Fruit fly (Drosophila melanogaster) whole organism, embryonic: ENCODE measurements around the gene Charon.
A peak's percentile ranks its signal among the peaks of the same experiment; 100 is the strongest.

Experiments used
- BtbVII ChIP-seq: fragments of 200-800 bp; sonication (Bioruptor generic); optimal IDR thresholded peaks from 3 replicates; lab custom pipeline; 2017; ENCODE audit warnings: missing biosample characterization, mild to moderate bottlenecking, missing genetic modification characterization
- CG10565 ChIP-seq: fragments of 200-800 bp; sonication (Bioruptor generic); optimal IDR thresholded peaks from 3 replicates; lab custom pipeline; 2016; ENCODE audit warnings: missing biosample characterization, mild to moderate bottlenecking, missing genetic modification characterization
- CG13624 ChIP-seq: fragments of 200-800 bp; sonication (Bioruptor generic); optimal IDR thresholded peaks from 2 replicates; lab custom pipeline; 2016; ENCODE audit warnings: missing biosample characterization, missing genetic modification characterization
- CG15011 ChIP-seq: fragments of 200-800 bp; sonication (Bioruptor generic); optimal IDR thresholded peaks from 3 replicates; lab custom pipeline; 2018; ENCODE audit warnings: missing biosample characterization, mild to moderate bottlenecking, missing genetic modification characterization
- CG15601 ChIP-seq: fragments of 200-800 bp; sonication (Bioruptor generic); optimal IDR thresholded peaks from 3 replicates; lab custom pipeline; 2019; ENCODE audit warnings: missing biosample characterization, mild to moderate bottlenecking, missing genetic modification characterization, moderate library complexity
- CG15696 ChIP-seq: fragments of 200-800 bp; sonication (Bioruptor generic); optimal IDR thresholded peaks from 2 replicates; lab custom pipeline; 2019; ENCODE audit warnings: missing biosample characterization, mild to moderate bottlenecking, missing genetic modification characterization, moderate library complexity
- CG16815 ChIP-seq: fragments of 200-800 bp; sonication (Bioruptor generic); optimal IDR thresholded peaks from 3 replicates; lab custom pipeline; 2017; ENCODE audit warnings: missing biosample characterization, mild to moderate bottlenecking, missing genetic modification characterization
- CG17385 ChIP-seq: fragments of 200-800 bp; sonication (Bioruptor generic); optimal IDR thresholded peaks from 3 replicates; lab custom pipeline; 2018; ENCODE audit warnings: missing biosample characterization, mild to moderate bottlenecking, missing genetic modification characterization
- CG17568 ChIP-seq: fragments of 200-800 bp; sonication (Bioruptor generic); optimal IDR thresholded peaks from 2 replicates; lab custom pipeline; 2018; ENCODE audit warnings: missing biosample characterization, mild to moderate bottlenecking, missing genetic modification characterization, moderate library complexity
- CG2875 ChIP-seq: fragments of 200-800 bp; sonication (Bioruptor generic); optimal IDR thresholded peaks from 2 replicates; lab custom pipeline; 2017; ENCODE audit warnings: missing biosample characterization, mild to moderate bottlenecking, missing genetic modification characterization, missing genetic modification reagents
- CG30403 ChIP-seq: fragments of 200-800 bp; sonication (Bioruptor generic); optimal IDR thresholded peaks from 3 replicates; lab custom pipeline; 2016; ENCODE audit warnings: missing biosample characterization, missing genetic modification characterization
- CG31388 ChIP-seq: fragments of 200-800 bp; sonication (Bioruptor generic); optimal IDR thresholded peaks from 2 replicates; lab custom pipeline; 2016; ENCODE audit warnings: missing biosample characterization, missing genetic modification characterization
- CG3163 ChIP-seq: fragments of 200-800 bp; sonication (Bioruptor generic); optimal IDR thresholded peaks from 3 replicates; lab custom pipeline; 2016; ENCODE audit warnings: missing biosample characterization, missing genetic modification characterization
- CG33557 ChIP-seq: fragments of 200-800 bp; sonication (Bioruptor generic); optimal IDR thresholded peaks from 2 replicates; lab custom pipeline; 2019; ENCODE audit warnings: missing biosample characterization, mild to moderate bottlenecking, missing genetic modification characterization, moderate library complexity
- CG5953 ChIP-seq: fragments of 200-800 bp; sonication (Bioruptor generic); IDR thresholded peaks from 2 replicates; pipeline ENCODE4 v1.3.6; 2022; ENCODE audit warnings: missing biosample characterization, missing genetic modification characterization
- CG6654 ChIP-seq: fragments of 200-800 bp; sonication (Bioruptor generic); optimal IDR thresholded peaks from 2 replicates; lab custom pipeline; 2017; ENCODE audit warnings: missing biosample characterization, mild to moderate bottlenecking, missing genetic modification characterization
- CG8388 ChIP-seq: fragments of 200-800 bp; sonication (Bioruptor generic); optimal IDR thresholded peaks from 2 replicates; lab custom pipeline; 2019; ENCODE audit warnings: missing biosample characterization, mild to moderate bottlenecking, missing genetic modification characterization, moderate library complexity
- CG9876 ChIP-seq: fragments of 200-800 bp; sonication (Bioruptor generic); optimal IDR thresholded peaks from 2 replicates; lab custom pipeline; 2016; ENCODE audit warnings: missing biosample characterization, missing genetic modification characterization
- Camta ChIP-seq: fragments of 200-800 bp; sonication (Bioruptor generic); optimal IDR thresholded peaks from 2 replicates; lab custom pipeline; 2016; ENCODE audit warnings: missing biosample characterization, missing genetic modification characterization
- CrebB ChIP-seq: fragments of 200-800 bp; sonication (Bioruptor generic); optimal IDR thresholded peaks from 3 replicates; lab custom pipeline; 2018; ENCODE audit warnings: missing biosample characterization, mild to moderate bottlenecking, missing genetic modification characterization
- Dbx ChIP-seq: fragments of 200-800 bp; sonication (Bioruptor generic); IDR thresholded peaks from 3 replicates; pipeline ENCODE4 v1.3.6; 2022; ENCODE audit warnings: missing biosample characterization, missing genetic modification characterization
- Dip3 ChIP-seq: fragments of 200-800 bp; sonication (Bioruptor generic); optimal IDR thresholded peaks from 3 replicates; lab custom pipeline; 2016; ENCODE audit warnings: missing biosample characterization, missing genetic modification characterization
- Dp ChIP-seq: fragments of 200-800 bp; sonication (Bioruptor generic); optimal IDR thresholded peaks from 2 replicates; lab custom pipeline; 2018; ENCODE audit warnings: missing biosample characterization, mild to moderate bottlenecking, missing genetic modification characterization, moderate library complexity
- Eip74EF ChIP-seq, 2 experiments: fragments of 200-800 bp in 1 of 2; fragments of >200 bp in 1 of 2; sonication (Bioruptor generic) in 1 of 2; optimal IDR thresholded peaks; 2 replicates each; lab custom pipeline; 2017 to 2019; ENCODE audit warnings: missing biosample characterization in 2 of 2, missing genetic modification characterization in 2 of 2, mild to moderate bottlenecking in 1 of 2, moderate library complexity in 1 of 2
- HLH3B ChIP-seq: fragments of 200-800 bp; sonication (Bioruptor generic); IDR thresholded peaks from 2 replicates; pipeline ENCODE4 v1.3.6; 2022; ENCODE audit warnings: missing biosample characterization, missing genetic modification characterization
- Hmr ChIP-seq: fragments of 200-800 bp; sonication (Bioruptor generic); optimal IDR thresholded peaks from 3 replicates; lab custom pipeline; 2017; ENCODE audit warnings: mild to moderate bottlenecking, missing biosample characterization, missing genetic modification reagents, missing genetic modification characterization
- Mrtf ChIP-seq: fragments of 200-800 bp; sonication (Bioruptor generic); IDR thresholded peaks from 3 replicates; pipeline ENCODE4 v1.3.6; 2022; ENCODE audit warnings: missing biosample characterization, missing genetic modification characterization
- Myb ChIP-seq: fragments of 200-800 bp; sonication (Bioruptor generic); optimal IDR thresholded peaks from 2 replicates; lab custom pipeline; 2016; ENCODE audit warnings: missing biosample characterization, missing genetic modification characterization
- Neu2 ChIP-seq: fragments of 200-800 bp; sonication (Bioruptor generic); optimal IDR thresholded peaks from 3 replicates; lab custom pipeline; 2016; ENCODE audit warnings: missing biosample characterization, missing genetic modification characterization, borderline replicate concordance
- Oaz ChIP-seq: fragments of 200-800 bp; sonication (Bioruptor generic); IDR thresholded peaks from 2 replicates; pipeline ENCODE4 v1.3.6; 2022; ENCODE audit warnings: missing biosample characterization, missing genetic modification characterization
- Six4 ChIP-seq: fragments of 200-800 bp; sonication (Bioruptor generic); optimal IDR thresholded peaks from 2 replicates; lab custom pipeline; 2016; ENCODE audit warnings: missing biosample characterization, missing genetic modification characterization
- Sox100B ChIP-seq: fragments of 200-800 bp; sonication (Bioruptor generic); optimal IDR thresholded peaks from 3 replicates; lab custom pipeline; 2018; ENCODE audit warnings: missing biosample characterization, mild to moderate bottlenecking, missing genetic modification characterization
- Sry-δ ChIP-seq: fragments of 200-800 bp; sonication (Bioruptor generic); optimal IDR thresholded peaks from 2 replicates; lab custom pipeline; 2016; ENCODE audit warnings: missing biosample characterization, missing genetic modification characterization
- Xbp1 ChIP-seq: fragments of 200-800 bp; sonication (Bioruptor generic); optimal IDR thresholded peaks from 3 replicates; lab custom pipeline; 2016; ENCODE audit warnings: missing biosample characterization, mild to moderate bottlenecking, missing genetic modification characterization
- bbx ChIP-seq: fragments of 200-800 bp; sonication (Bioruptor generic); IDR thresholded peaks from 2 replicates; pipeline ENCODE4 v1.3.6; 2022; ENCODE audit warnings: missing biosample characterization, missing genetic modification characterization; ENCODE audit not compliant: partially characterized antibody
- crc ChIP-seq: fragments of 200-800 bp; sonication (Bioruptor generic); optimal IDR thresholded peaks from 2 replicates; lab custom pipeline; 2016; ENCODE audit warnings: missing biosample characterization, missing genetic modification characterization
- cwo ChIP-seq: fragments of 200-800 bp; sonication (Bioruptor generic); optimal IDR thresholded peaks from 3 replicates; lab custom pipeline; 2017; ENCODE audit warnings: missing biosample characterization, missing genetic modification characterization, mild to moderate bottlenecking, moderate library complexity, missing genetic modification reagents
- disco-r ChIP-seq: fragments of 200-800 bp; sonication (Bioruptor generic); optimal IDR thresholded peaks from 2 replicates; lab custom pipeline; 2016; ENCODE audit warnings: missing biosample characterization, missing genetic modification characterization
- dm ChIP-seq: fragments of 200-800 bp; sonication (Bioruptor generic); optimal IDR thresholded peaks from 3 replicates; lab custom pipeline; 2016; ENCODE audit warnings: missing biosample characterization, missing genetic modification characterization
- fru ChIP-seq: fragments of >200 bp; optimal IDR thresholded peaks from 2 replicates; lab custom pipeline; 2017
- ken ChIP-seq: fragments of 200-800 bp; sonication (Bioruptor generic); IDR thresholded peaks from 3 replicates; pipeline ENCODE4 v1.3.6; 2022; ENCODE audit warnings: missing biosample characterization, missing genetic modification characterization
- klu ChIP-seq: fragments of 200-800 bp; sonication (Bioruptor generic); IDR thresholded peaks from 2 replicates; pipeline ENCODE4 v1.3.6; 2022; ENCODE audit warnings: missing biosample characterization, missing genetic modification characterization
- org-1 ChIP-seq: fragments of 200-800 bp; sonication (Bioruptor generic); optimal IDR thresholded peaks from 2 replicates; lab custom pipeline; 2017; ENCODE audit warnings: missing biosample characterization, missing genetic modification characterization
- psq ChIP-seq: fragments of 200-800 bp; sonication (Bioruptor generic); optimal IDR thresholded peaks from 2 replicates; lab custom pipeline; 2017; ENCODE audit warnings: missing biosample characterization, missing genetic modification characterization
- sqz ChIP-seq: fragments of 200-800 bp; sonication (Bioruptor generic); optimal IDR thresholded peaks from 3 replicates; lab custom pipeline; 2018; ENCODE audit warnings: missing biosample characterization, mild to moderate bottlenecking, missing genetic modification characterization
- ssp ChIP-seq: fragments of 200-800 bp; sonication (Bioruptor generic); IDR thresholded peaks from 2 replicates; pipeline ENCODE4 v1.3.6; 2022; ENCODE audit warnings: missing biosample characterization, missing genetic modification characterization
- stc ChIP-seq: fragments of 200-800 bp; sonication (Bioruptor generic); IDR thresholded peaks from 2 replicates; pipeline ENCODE4 v1.3.6; 2022; ENCODE audit warnings: missing biosample characterization, missing genetic modification characterization
- sug ChIP-seq: fragments of 200-800 bp; optimal IDR thresholded peaks from 2 replicates; lab custom pipeline; 2019; ENCODE audit warnings: missing biosample characterization, mild to moderate bottlenecking, missing genetic modification characterization, moderate library complexity
- tin ChIP-seq: fragments of 200-800 bp; sonication (Bioruptor generic); optimal IDR thresholded peaks from 3 replicates; lab custom pipeline; 2016; ENCODE audit warnings: missing biosample characterization, missing genetic modification characterization
- toy ChIP-seq: fragments of 200-800 bp; sonication (Bioruptor generic); IDR thresholded peaks from 2 replicates; pipeline ENCODE4 v1.3.6; 2022; ENCODE audit warnings: missing biosample characterization, missing genetic modification characterization
- usp ChIP-seq: fragments of >200 bp; optimal IDR thresholded peaks from 2 replicates; lab custom pipeline; 2017; ENCODE audit warnings: missing biosample characterization, missing genetic modification characterization

The Charon gene

DNA sequence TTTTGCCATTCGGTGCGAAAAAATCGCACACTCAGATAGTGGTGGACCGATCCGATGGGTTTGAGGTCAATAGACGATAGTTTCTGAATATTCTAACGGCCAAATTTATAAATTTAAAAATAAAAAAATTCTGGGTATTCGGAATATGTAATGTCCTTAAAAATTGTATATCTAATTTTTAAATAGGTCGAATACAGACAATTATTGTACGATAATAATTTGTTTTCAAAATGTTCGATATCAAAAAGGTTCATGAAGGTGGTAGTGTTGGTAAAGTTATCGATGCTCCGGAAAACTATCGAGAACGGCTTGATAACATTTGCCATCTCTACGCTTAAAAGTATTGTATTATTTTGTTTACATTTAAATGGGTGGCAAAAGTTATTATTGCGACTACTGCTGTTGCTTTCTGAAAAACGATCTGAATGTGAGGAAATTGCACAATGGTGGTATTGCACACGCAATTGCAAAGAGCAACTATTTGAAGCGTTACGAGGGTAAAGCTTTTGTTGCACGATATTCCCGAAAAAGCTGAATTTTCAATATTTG, 2.7 kb downstream of the Charon start, which contains the start of the genes CG31922 and Plap (continued):
- TF ChIP-seq psq (GFP tag; lab: Kevin White, UChicago): peak; percentile 16
- TF ChIP-seq disco-r (GFP tag; lab: Kevin White, UChicago): peak; percentile 31
- TF ChIP-seq Sox100B: no peak
- no peak for TF ChIP-seq fru (lab: Kevin White, UChicago)
- 0 out of 2 replicates have a peak, but pooled peaks have one; percentile 7 for TF ChIP-seq stc (GFP tag; lab: Robert Waterston, UW)
- peak; percentile 38 for TF ChIP-seq dm (GFP tag; lab: Kevin White, UChicago)
- TF ChIP-seq Sry-δ (GFP tag; lab: Kevin White, UChicago): peak; percentile 96
- no peak for TF ChIP-seq Eip74EF (GFP tag; optimal IDR thresholded peaks at IDR 0.05; lab: Kevin White, UChicago)
- TF ChIP-seq CG3163 (GFP tag; lab: Kevin White, UChicago): peak; percentile 10
- TF ChIP-seq CG16815 (GFP tag; lab: Kevin White, UChicago): peak; percentile 48
- TF ChIP-seq CG30403 (GFP tag; lab: Kevin White, UChicago): peak; percentile 87
- no peak for TF ChIP-seq sqz
- TF ChIP-seq org-1 (GFP tag; lab: Kevin White, UChicago): no peak
- no peak for TF ChIP-seq CG17568 (GFP tag; lab: Kevin White, UChicago)
- peak; percentile 6 for TF ChIP-seq cwo (GFP tag; lab: Kevin White, UChicago)
- no peak for TF ChIP-seq toy (GFP tag; lab: Robert Waterston, UW)
- TF ChIP-seq CG8388 (GFP tag; lab: Kevin White, UChicago): peak; percentile 58
- TF ChIP-seq sug (tag; lab: Kevin White, UChicago): peak; percentile 87
- TF ChIP-seq Dip3 (GFP tag; lab: Kevin White, UChicago): peak; percentile 78
- peak; percentile 32 for TF ChIP-seq CrebB (tag; lab: Kevin White, UChicago)
- TF ChIP-seq CG15011 (GFP tag; lab: Kevin White, UChicago): no peak
- TF ChIP-seq CG2875 (GFP tag; lab: Kevin White, UChicago): no peak
- no peak for TF ChIP-seq CG5953 (GFP tag; lab: Robert Waterston, UW)
- no peak for TF ChIP-seq CG10565
- TF ChIP-seq Neu2: no peak
- TF ChIP-seq HLH3B (GFP tag; lab: Robert Waterston, UW): no peak; the same call in 1 of the 2 replicates
- TF ChIP-seq Oaz: 0 out of 2 replicates have a peak, but pooled peaks have one; percentile 26
- TF ChIP-seq ken (GFP tag; lab: Robert Waterston, UW): no peak
- peak; percentile 85 for TF ChIP-seq Myb (GFP tag; lab: Kevin White, UChicago)
- TF ChIP-seq klu (GFP tag; lab: Robert Waterston, UW): peak; percentile 52
- peak; percentile 76; the same call in 2 of the 3 replicates for TF ChIP-seq Dbx (GFP tag; lab: Robert Waterston, UW)
- peak; percentile 61 for TF ChIP-seq CG33557 (GFP tag; lab: Kevin White, UChicago)
- TF ChIP-seq CG13624 (GFP tag; lab: Kevin White, UChicago): peak; percentile 81
- TF ChIP-seq CG15696 (tag; lab: Kevin White, UChicago): peak; percentile 69
- peak; percentile 51 for TF ChIP-seq Camta
- TF ChIP-seq CG17385: peak; percentile 64
- TF ChIP-seq CG6654 (GFP tag; lab: Kevin White, UChicago): no peak
- TF ChIP-seq BtbVII (GFP tag; lab: Kevin White, UChicago): no peak
- TF ChIP-seq Dp (GFP tag; lab: Kevin White, UChicago): peak; percentile 38
- peak; percentile 41 for TF ChIP-seq Six4 (GFP tag; lab: Kevin White, UChicago)
- no peak for TF ChIP-seq Mrtf
- peak; percentile 71 for TF ChIP-seq CG15601
- TF ChIP-seq CG9876 (GFP tag; lab: Kevin White, UChicago): peak; percentile 14
- TF ChIP-seq usp: no peak
- TF ChIP-seq Xbp1: peak; percentile 73
- peak; percentile 62 for TF ChIP-seq ssp (GFP tag; lab: Robert Waterston, UW)
- TF ChIP-seq crc (GFP tag; lab: Kevin White, UChicago): peak; percentile 32
- TF ChIP-seq CG31388 (GFP tag; lab: Kevin White, UChicago): no peak
- no peak for TF ChIP-seq Hmr (GFP tag; lab: Kevin White, UChicago)
- peak; percentile 76 for TF ChIP-seq tin (GFP tag; lab: Kevin White, UChicago)
- TF ChIP-seq bbx (GFP tag; lab: Robert Waterston, UW): peak; percentile 83
